Worm (Caenorhabditis elegans): Measurements from ENCODE around the gene srx-86.

The srx-86 gene

ce11 chrV:11531831-11532534 is 30.8 kb upstream of the srx-86 start (continued):
- TF ChIP-seq ZK185.1 (tag; optimal IDR thresholded peaks at IDR 0.05; ENCODE audit: poor library complexity, severe bottlenecking) (peak; percentile 40), bed-1 (GFP tag; IDR thresholded peaks at IDR 0.05) (no peak), lin-40 (tag; optimal IDR thresholded peaks at IDR 0.05) (peak; percentile 78), B0019.2 (GFP tag; conservative IDR thresholded peaks at IDR 0.05) (no peak), tbp1 (GFP tag; optimal IDR thresholded peaks at IDR 0.05) (peak; percentile 22), ama-1 (optimal IDR thresholded peaks at IDR 0.05) (no peak), ama-1 (GFP tag; optimal IDR thresholded peaks at IDR 0.05) (no peak), ceh-27 (GFP tag; optimal IDR thresholded peaks at IDR 0.05) (peak; percentile 32), unc-62 (GFP tag; optimal IDR thresholded peaks at IDR 0.05) (peak; percentile 65), F10E7.11 (tag; optimal IDR thresholded peaks at IDR 0.05) (no peak), ceh-79 (tag; optimal IDR thresholded peaks at IDR 0.05) (no peak), Y79H2A.3 (GFP tag; conservative IDR thresholded peaks at IDR 0.05) (no peak), C06A6.2 (GFP tag; conservative IDR thresholded peaks at IDR 0.05) (0 out of 2 replicates have a peak, but pooled peaks have one; percentile 52), lsy-27 (tag; optimal IDR thresholded peaks at IDR 0.05; ENCODE audit: borderline replicate concordance, insufficient read depth) (no peak), pbrm-1 (GFP tag; IDR thresholded peaks at IDR 0.05) (0 out of 2 replicates have a peak, but pooled peaks have one; percentile 50), madf-8 (GFP tag; conservative IDR thresholded peaks at IDR 0.05) (no peak), F33H1.4 (GFP tag; IDR thresholded peaks at IDR 0.05) (no peak), ets-4 (GFP tag; optimal IDR thresholded peaks at IDR 0.05) (peak; percentile 28), ztf-26 (tag; optimal IDR thresholded peaks at IDR 0.05) (peak; percentile 70), ceh-100 (GFP tag; IDR thresholded peaks at IDR 0.05) (no peak)

ce11 chrV:11532535-11532853 is 30.2 kb upstream of the srx-86 start:
- TF ChIP-seq ztf-18 (tag; optimal IDR thresholded peaks at IDR 0.05): no peak
- no peak for TF ChIP-seq ceh-27 (GFP tag; optimal IDR thresholded peaks at IDR 0.05)
- no peak for TF ChIP-seq dpff-1 (tag; optimal IDR thresholded peaks at IDR 0.05)
- TF ChIP-seq Y53G8AR.9 (GFP tag; conservative IDR thresholded peaks at IDR 0.05): 0 out of 2 replicates have a peak, but pooled peaks have one; percentile 2
- no peak for TF ChIP-seq ZK185.1 (tag; optimal IDR thresholded peaks at IDR 0.05; ENCODE audit: poor library complexity, severe bottlenecking)
- TF ChIP-seq lir-1 (GFP tag; conservative IDR thresholded peaks at IDR 0.05): no peak
- TF ChIP-seq madf-6 (GFP tag; IDR thresholded peaks at IDR 0.05): no peak
- 0 out of 2 replicates have a peak, but pooled peaks have one; percentile 7 for TF ChIP-seq C06A6.2 (GFP tag; conservative IDR thresholded peaks at IDR 0.05)
- no peak for TF ChIP-seq him-1 (tag; optimal IDR thresholded peaks at IDR 0.05)
- TF ChIP-seq mcd-1 (GFP tag; IDR thresholded peaks at IDR 0.05): no peak
- TF ChIP-seq snpc-3.4 (tag; optimal IDR thresholded peaks at IDR 0.05): no peak
- no peak for TF ChIP-seq egl-44 (GFP tag; IDR thresholded peaks at IDR 0.05)
- TF ChIP-seq F22D6.2 (tag; optimal IDR thresholded peaks at IDR 0.05): no peak
- no peak for TF ChIP-seq T26A5.8 (tag; optimal IDR thresholded peaks at IDR 0.05)
- no peak for TF ChIP-seq cebp-1 (GFP tag; IDR thresholded peaks at IDR 0.05)
- peak; percentile 22 for TF ChIP-seq cebp-1 (tag; optimal IDR thresholded peaks at IDR 0.05)
- TF ChIP-seq hsf-1 (GFP tag; IDR thresholded peaks at IDR 0.05): no peak
- no peak for TF ChIP-seq Y79H2A.3 (GFP tag; conservative IDR thresholded peaks at IDR 0.05)
- no peak for TF ChIP-seq lag-1 (GFP tag; IDR thresholded peaks at IDR 0.05)
- no peak for TF ChIP-seq atf-7 (tag; optimal IDR thresholded peaks at IDR 0.05)
- TF ChIP-seq lsl-1 (GFP tag; optimal IDR thresholded peaks at IDR 0.05): no peak
- no peak for TF ChIP-seq attf-3 (GFP tag; conservative IDR thresholded peaks at IDR 0.05)
- no peak for TF ChIP-seq pbrm-1 (GFP tag; IDR thresholded peaks at IDR 0.05)
- TF ChIP-seq F49E8.2 (tag; optimal IDR thresholded peaks at IDR 0.05; ENCODE audit: insufficient read depth): no peak
- TF ChIP-seq B0019.2 (GFP tag; conservative IDR thresholded peaks at IDR 0.05): no peak
- no peak for TF ChIP-seq B0336.3 (GFP tag; IDR thresholded peaks at IDR 0.05)
- TF ChIP-seq nhr-80 (tag; optimal IDR thresholded peaks at IDR 0.05): peak; percentile 49
- peak; percentile 23 for TF ChIP-seq attf-5 (GFP tag; optimal IDR thresholded peaks at IDR 0.05)
- no peak for TF ChIP-seq egl-18 (GFP tag; IDR thresholded peaks at IDR 0.05)
- no peak for TF ChIP-seq nhr-179 (tag; optimal IDR thresholded peaks at IDR 0.05)
- TF ChIP-seq ama-1 (optimal IDR thresholded peaks at IDR 0.05): peak; percentile 52
- TF ChIP-seq ama-1 (GFP tag; optimal IDR thresholded peaks at IDR 0.05): no peak
- no peak for TF ChIP-seq cebp-2 (GFP tag; IDR thresholded peaks at IDR 0.05)
- no peak for TF ChIP-seq hmg-20 (GFP tag; IDR thresholded peaks at IDR 0.05)
- TF ChIP-seq nfya-2 (GFP tag; IDR thresholded peaks at IDR 0.05): no peak
